Worm (Caenorhabditis elegans) whole organism, young adult: ENCODE results near the gene C31G12.4.

Experiments used
- C06A6.2 ChIP-seq: fragments of 200-800 bp; sonication (Bioruptor generic); conservative IDR thresholded peaks from 2 replicates; pipeline ENCODE4 v1.3.6; 2022; ENCODE audit warnings: missing genetic modification characterization, missing compliant biosample characterization
- K11D2.4 ChIP-seq: fragments of 200-800 bp; sonication (Bioruptor generic); IDR thresholded peaks from 2 replicates; pipeline ENCODE4 v1.3.6; 2022; ENCODE audit warnings: missing genetic modification reagents, missing genetic modification characterization, missing compliant biosample characterization
- aptf-3 ChIP-seq: fragments of 200-800 bp; sonication (Bioruptor generic); IDR thresholded peaks from 2 replicates; pipeline ENCODE4 v1.3.6; 2022; ENCODE audit warnings: missing genetic modification characterization, missing compliant biosample characterization
- ceh-27 ChIP-seq: fragments of 200-800 bp; sonication (Bioruptor generic); optimal IDR thresholded peaks from 2 replicates; lab custom pipeline; 2018; ENCODE audit warnings: mild to moderate bottlenecking, missing genetic modification characterization, moderate library complexity, missing compliant biosample characterization

- no peak for TF ChIP-seq K11D2.4 (GFP tag; lab: Robert Waterston, UW)
- no peak for TF ChIP-seq ceh-27 (GFP tag; lab: Kevin White, UChicago)
- TF ChIP-seq C06A6.2 (GFP tag; lab: Robert Waterston, UW): no peak
- no peak for TF ChIP-seq aptf-3 (GFP tag; lab: Robert Waterston, UW)
Measured at ce11 chrV:18141161-18141560, 37.4 kb downstream of the C31G12.4 start, which contains the start of gene Y37H2A.11.
